Worm (Caenorhabditis elegans) whole organism, L2 larva: Measurements from ENCODE around the gene M163.21.

Source experiments
- C34F6.9 ChIP-seq: fragments of 150-350 bp; optimal IDR thresholded peaks from 2 replicates; lab custom pipeline; 2014; ENCODE audit warnings: missing biosample characterization, missing genetic modification characterization
- F13H6.1 ChIP-seq: sonication (generic microtip); optimal IDR thresholded peaks from 2 replicates; lab custom pipeline; 2016; ENCODE audit warnings: missing genetic modification characterization, missing compliant biosample characterization
- R02D3.7 ChIP-seq: fragments of 150-350 bp; optimal IDR thresholded peaks from 2 replicates; lab custom pipeline; 2014; ENCODE audit warnings: missing biosample characterization, missing genetic modification characterization
- ZK546.5 ChIP-seq: sonication (generic microtip); optimal IDR thresholded peaks from 2 replicates; lab custom pipeline; 2017; ENCODE audit warnings: missing biosample characterization, missing genetic modification characterization
- aly-2 ChIP-seq: fragments of 150-350 bp; optimal IDR thresholded peaks from 2 replicates; lab custom pipeline; 2014; ENCODE audit warnings: missing biosample characterization, missing genetic modification characterization
- ama-1 ChIP-seq: fragments of 150-350 bp; optimal IDR thresholded peaks from 2 replicates; lab custom pipeline; 2018; ENCODE audit warnings: inconsistent platforms
- blmp-1 ChIP-seq: sonication (generic microtip); optimal IDR thresholded peaks from 2 replicates; lab custom pipeline; 2017; ENCODE audit warnings: missing genetic modification characterization, mild to moderate bottlenecking, missing compliant biosample characterization, antibody characterized with exemption, moderate library complexity; ENCODE audit not compliant: insufficient read depth
- ceh-16 ChIP-seq: fragments of 150-350 bp; optimal IDR thresholded peaks from 2 replicates; lab custom pipeline; 2014; ENCODE audit warnings: missing biosample characterization, missing genetic modification characterization
- ceh-82 ChIP-seq: fragments of 150-350 bp; optimal IDR thresholded peaks from 2 replicates; lab custom pipeline; 2014; ENCODE audit warnings: missing biosample characterization, missing genetic modification characterization
- crh-2 ChIP-seq: sonication (generic microtip); optimal IDR thresholded peaks from 2 replicates; lab custom pipeline; 2017; ENCODE audit warnings: missing biosample characterization, missing genetic modification characterization
- dmd-4 ChIP-seq: sonication (generic microtip); optimal IDR thresholded peaks from 2 replicates; lab custom pipeline; 2017; ENCODE audit warnings: missing biosample characterization, missing genetic modification characterization
- egl-27 ChIP-seq: sonication (generic microtip); optimal IDR thresholded peaks from 3 replicates; lab custom pipeline; 2017; ENCODE audit warnings: missing biosample characterization, missing genetic modification reagents, missing genetic modification characterization
- elt-1 ChIP-seq: fragments of 150-350 bp; optimal IDR thresholded peaks from 2 replicates; lab custom pipeline; 2014; ENCODE audit warnings: missing biosample characterization, missing genetic modification characterization
- elt-3 ChIP-seq: sonication (generic microtip); optimal IDR thresholded peaks from 2 replicates; lab custom pipeline; 2017; ENCODE audit warnings: missing biosample characterization, missing genetic modification characterization
- gmeb-1 ChIP-seq: fragments of 150-350 bp; optimal IDR thresholded peaks from 2 replicates; lab custom pipeline; 2014; ENCODE audit warnings: missing biosample characterization, missing genetic modification characterization
- lin-11 ChIP-seq: fragments of 150-350 bp; sonication (generic microtip); optimal IDR thresholded peaks from 2 replicates; lab custom pipeline; 2014; ENCODE audit warnings: missing biosample characterization, missing genetic modification characterization, inconsistent platforms, mixed read lengths
- mab-5 ChIP-seq: fragments of 150-350 bp; optimal IDR thresholded peaks from 2 replicates; lab custom pipeline; 2014; ENCODE audit warnings: missing biosample characterization, missing genetic modification characterization
- mbf-1 ChIP-seq: sonication (generic microtip); optimal IDR thresholded peaks from 2 replicates; lab custom pipeline; 2017; ENCODE audit warnings: missing biosample characterization, missing genetic modification characterization
- mdl-1 ChIP-seq, 2 experiments: fragments of 150-350 bp in 1 of 2; sonication (generic microtip) in 1 of 2; optimal IDR thresholded peaks; 2 replicates each; lab custom pipeline; 2017; ENCODE audit warnings: missing biosample characterization in 2 of 2, missing genetic modification characterization in 2 of 2
- nhr-11 ChIP-seq: fragments of 150-350 bp; optimal IDR thresholded peaks from 2 replicates; lab custom pipeline; 2014; ENCODE audit warnings: missing biosample characterization, missing genetic modification characterization
- nhr-12 ChIP-seq: fragments of 150-350 bp; optimal IDR thresholded peaks from 2 replicates; lab custom pipeline; 2014; ENCODE audit warnings: missing biosample characterization, missing genetic modification characterization
- nhr-129 ChIP-seq: fragments of 150-350 bp; optimal IDR thresholded peaks from 2 replicates; lab custom pipeline; 2014; ENCODE audit warnings: missing biosample characterization, missing genetic modification characterization
- nhr-21 ChIP-seq: fragments of 150-350 bp; optimal IDR thresholded peaks from 2 replicates; lab custom pipeline; 2014; ENCODE audit warnings: missing biosample characterization, missing genetic modification characterization
- nhr-237 ChIP-seq: fragments of 150-350 bp; optimal IDR thresholded peaks from 2 replicates; lab custom pipeline; 2014; ENCODE audit warnings: missing biosample characterization, missing genetic modification characterization
- nhr-25 ChIP-seq: fragments of 150-350 bp; sonication (generic microtip); optimal IDR thresholded peaks from 3 replicates; lab custom pipeline; 2014; ENCODE audit warnings: missing biosample characterization, missing genetic modification characterization
- peb-1 ChIP-seq: fragments of 150-350 bp; optimal IDR thresholded peaks from 2 replicates; lab custom pipeline; 2014; ENCODE audit warnings: missing biosample characterization, missing genetic modification characterization
- sem-4 ChIP-seq: fragments of 150-350 bp; optimal IDR thresholded peaks from 2 replicates; lab custom pipeline; 2014; ENCODE audit warnings: missing biosample characterization, missing genetic modification reagents, missing genetic modification characterization
- skn-1 ChIP-seq: sonication (generic microtip); optimal IDR thresholded peaks from 2 replicates; lab custom pipeline; 2017; ENCODE audit warnings: missing biosample characterization, missing genetic modification characterization
- sma-9 ChIP-seq, 2 experiments: fragments of 150-350 bp in 1 of 2; sonication (generic microtip) in 1 of 2; optimal IDR thresholded peaks; 2 replicates each; lab custom pipeline; 2014 to 2016; ENCODE audit warnings: missing genetic modification characterization in 2 of 2, mild to moderate bottlenecking in 1 of 2, missing biosample characterization in 1 of 2, missing compliant biosample characterization in 1 of 2, missing genetic modification reagents in 1 of 2, moderate library complexity in 1 of 2
- snpc-4 ChIP-seq: fragments of 150-350 bp; optimal IDR thresholded peaks from 2 replicates; lab custom pipeline; 2014; ENCODE audit warnings: missing biosample characterization, missing genetic modification characterization
- unc-55 ChIP-seq: fragments of 150-350 bp; sonication (generic microtip); optimal IDR thresholded peaks from 3 replicates; lab custom pipeline; 2014; ENCODE audit warnings: missing biosample characterization, missing genetic modification reagents, missing genetic modification characterization
- unc-62 ChIP-seq: fragments of 150-350 bp; optimal IDR thresholded peaks from 2 replicates; lab custom pipeline; 2014; ENCODE audit warnings: missing biosample characterization, missing genetic modification reagents, missing genetic modification characterization
- zag-1 ChIP-seq: fragments of 150-350 bp; optimal IDR thresholded peaks from 2 replicates; lab custom pipeline; 2014; ENCODE audit warnings: missing biosample characterization, missing genetic modification characterization
- ztf-1 ChIP-seq: fragments of 200-800 bp; sonication (Bioruptor generic); conservative IDR thresholded peaks from 2 replicates; pipeline ENCODE4 v1.3.6; 2022; ENCODE audit warnings: missing genetic modification characterization, missing compliant biosample characterization
- ztf-11 ChIP-seq: sonication (generic microtip); optimal IDR thresholded peaks from 2 replicates; lab custom pipeline; 2017; ENCODE audit warnings: missing biosample characterization, missing genetic modification characterization
- ztf-4 ChIP-seq: fragments of 150-350 bp; optimal IDR thresholded peaks from 2 replicates; lab custom pipeline; 2014; ENCODE audit warnings: missing biosample characterization, missing genetic modification characterization

M163.21 gene

ce11 chrX:14466532-14466931, at the start of gene M163.21:
Gene M163.21 (plus strand): TSS chrX:14466832.
- no peak for TF ChIP-seq nhr-21 (tag; lab: Kevin White, UChicago)
- TF ChIP-seq, all 48 proteins: peak for 0

ce11 chrX:14421529-14421982, 45.1 kb upstream of the M163.21 start, which contains the start of gene F23D12.2:
Gene F23D12.2 (minus strand): TSS chrX:14421579.
- TF ChIP-seq C34F6.9 (tag; lab: Kevin White, UChicago) (no peak), blmp-1 (no peak), snpc-4 (tag; lab: Kevin White, UChicago) (no peak), lin-11 (no peak), mbf-1 (tag; lab: Kevin White, UChicago) (no peak), peb-1 (tag; lab: Kevin White, UChicago) (no peak), ceh-16 (tag; lab: Kevin White, UChicago) (no peak), sma-9 (GFP tag; optimal IDR thresholded peaks at IDR 0.05; lab: Kevin White, UChicago) (no peak), sma-9 (tag; optimal IDR thresholded peaks at IDR 0.05; lab: Kevin White, UChicago) (no peak), F13H6.1 (tag; lab: Kevin White, UChicago) (no peak), nhr-12 (tag; lab: Kevin White, UChicago) (no peak), elt-1 (tag; lab: Kevin White, UChicago) (no peak), nhr-129 (tag; lab: Kevin White, UChicago) (no peak)

ce11 chrX:14423105-14423504, 43.5 kb upstream of the M163.21 start, which contains the start of gene fipr-3:
Gene fipr-3 (plus strand): TSS chrX:14423405.
- TF ChIP-seq elt-1 (tag; lab: Kevin White, UChicago), result no peak
- TF ChIP-seq nhr-11, result no peak
- no peak for TF ChIP-seq snpc-4 (tag; lab: Kevin White, UChicago)
- no peak for TF ChIP-seq lin-11
- no peak for TF ChIP-seq unc-55 (GFP tag; lab: Kevin White, UChicago)

ce11 chrX:14424186-14424585, 42.4 kb upstream of the M163.21 start:
- TF ChIP-seq dmd-4 (tag; lab: Kevin White, UChicago) (no peak), ama-1 (lab: Kevin White, UChicago) (no peak), nhr-25 (tag; lab: Kevin White, UChicago) (no peak), zag-1 (no peak), ceh-82 (tag; lab: Kevin White, UChicago) (no peak), elt-3 (no peak), mab-5 (no peak), egl-27 (tag; lab: Kevin White, UChicago) (no peak), sem-4 (tag; lab: Kevin White, UChicago) (no peak), ztf-1 (GFP tag; lab: Robert Waterston, UW) (no peak), nhr-237 (no peak), gmeb-1 (tag; lab: Kevin White, UChicago) (no peak), lin-11 (no peak), ztf-4 (tag; lab: Kevin White, UChicago) (no peak), ceh-16 (tag; lab: Kevin White, UChicago) (no peak)
- TF ChIP-seq, all 48 proteins: peak for 0

ce11 chrX:14424673-14425072, 42.0 kb upstream of the M163.21 start, which contains the start of gene F23D12.11:
Gene F23D12.11 (minus strand): TSS chrX:14424751.
- no peak for TF ChIP-seq crh-2 (tag; lab: Kevin White, UChicago)
- TF ChIP-seq sem-4 (tag; lab: Kevin White, UChicago), result no peak

- TF ChIP-seq gmeb-1 (tag; lab: Kevin White, UChicago), result no peak
- TF ChIP-seq aly-2 (tag; lab: Kevin White, UChicago), result no peak
- TF ChIP-seq C34F6.9 (tag; lab: Kevin White, UChicago), result no peak
- TF ChIP-seq ZK546.5 (tag; lab: Kevin White, UChicago), result no peak
- TF ChIP-seq ztf-11 (tag; lab: Kevin White, UChicago), result no peak
- no peak for TF ChIP-seq unc-62
- no peak for TF ChIP-seq mab-5
- no peak for TF ChIP-seq nhr-21 (tag; lab: Kevin White, UChicago)
- TF ChIP-seq ama-1 (lab: Kevin White, UChicago), result no peak
- no peak for TF ChIP-seq skn-1 (tag; lab: Kevin White, UChicago)
- TF ChIP-seq sma-9 (GFP tag; optimal IDR thresholded peaks at IDR 0.05; lab: Kevin White, UChicago), result no peak
- no peak for TF ChIP-seq sma-9 (tag; optimal IDR thresholded peaks at IDR 0.05; lab: Kevin White, UChicago)
- TF ChIP-seq ceh-82 (tag; lab: Kevin White, UChicago), result no peak
- no peak for TF ChIP-seq R02D3.7 (tag; lab: Kevin White, UChicago)
- no peak for TF ChIP-seq mdl-1 (tag; optimal IDR thresholded peaks at IDR 0.05; lab: Kevin White, UChicago)
- no peak for TF ChIP-seq elt-1 (tag; lab: Kevin White, UChicago)
- TF ChIP-seq snpc-4 (tag; lab: Kevin White, UChicago), result no peak
These were observed 38.6 kb upstream of the M163.21 start, which contains the start of gene F23D12.1 for ce11 chrX:14428052-14428451. Gene F23D12.1 (minus strand): TSS chrX:14428152.
